Worm (Caenorhabditis elegans) whole organism, mixed stage, embryonic: ENCODE measurements around the gene C25D7.10.

Experiments used
- M03D4.4 ChIP-seq: sonication (generic microtip); optimal IDR thresholded peaks from 2 replicates; lab custom pipeline; 2017; ENCODE audit warnings: mild to moderate bottlenecking, missing genetic modification characterization, missing compliant biosample characterization
- bed-3 ChIP-seq: fragments of 200-800 bp; sonication (Bioruptor generic); optimal IDR thresholded peaks from 3 replicates; lab custom pipeline; 2018; ENCODE audit warnings: mild to moderate bottlenecking, missing genetic modification characterization, moderate library complexity, missing compliant biosample characterization
- blmp-1 ChIP-seq: fragments of 150-350 bp; optimal IDR thresholded peaks from 2 replicates; lab custom pipeline; 2014; ENCODE audit warnings: missing biosample characterization, missing genetic modification characterization
- ceh-39 ChIP-seq: fragments of 150-350 bp; optimal IDR thresholded peaks from 2 replicates; lab custom pipeline; 2014; ENCODE audit warnings: missing biosample characterization, missing genetic modification characterization
- ceh-43 ChIP-seq: fragments of 200-800 bp; sonication (Bioruptor generic); optimal IDR thresholded peaks from 2 replicates; lab custom pipeline; 2018; ENCODE audit warnings: mild to moderate bottlenecking, missing genetic modification characterization, moderate library complexity, missing compliant biosample characterization
- ceh-83 ChIP-seq: fragments of 200-800 bp; sonication (Bioruptor generic); optimal IDR thresholded peaks from 2 replicates; lab custom pipeline; 2018; ENCODE audit warnings: mild to moderate bottlenecking, missing genetic modification characterization, missing compliant biosample characterization
- ces-1 ChIP-seq: fragments of 150-350 bp; optimal IDR thresholded peaks from 2 replicates; lab custom pipeline; 2014; ENCODE audit warnings: missing biosample characterization, missing genetic modification reagents, missing genetic modification characterization
- cnd-1 ChIP-seq: fragments of 200-800 bp; sonication (Bioruptor generic); optimal IDR thresholded peaks from 2 replicates; lab custom pipeline; 2018; ENCODE audit warnings: mild to moderate bottlenecking, missing genetic modification characterization, missing compliant biosample characterization
- drap-1 ChIP-seq: fragments of 200-800 bp; sonication (Bioruptor generic); optimal IDR thresholded peaks from 3 replicates; lab custom pipeline; 2018; ENCODE audit warnings: mild to moderate bottlenecking, missing genetic modification characterization, missing compliant biosample characterization
- elt-1 ChIP-seq: sonication (generic microtip); optimal IDR thresholded peaks from 2 replicates; lab custom pipeline; 2017; ENCODE audit warnings: missing genetic modification characterization, mild to moderate bottlenecking, missing compliant biosample characterization, antibody characterized with exemption, moderate library complexity, borderline replicate concordance; ENCODE audit not compliant: insufficient read depth
- elt-3 ChIP-seq: fragments of 150-350 bp; optimal IDR thresholded peaks from 2 replicates; lab custom pipeline; 2014; ENCODE audit warnings: missing biosample characterization, missing genetic modification characterization
- flh-1 ChIP-seq: fragments of 200-800 bp; sonication (Bioruptor generic); optimal IDR thresholded peaks from 2 replicates; lab custom pipeline; 2018; ENCODE audit warnings: mild to moderate bottlenecking, missing genetic modification characterization, moderate library complexity, missing compliant biosample characterization
- ham-2 ChIP-seq: fragments of 200-800 bp; sonication (Bioruptor generic); optimal IDR thresholded peaks from 2 replicates; lab custom pipeline; 2018; ENCODE audit warnings: mild to moderate bottlenecking, missing genetic modification characterization, missing compliant biosample characterization
- hlh-1 ChIP-seq: fragments of 150-350 bp; optimal IDR thresholded peaks from 2 replicates; lab custom pipeline; 2014; ENCODE audit warnings: missing biosample characterization, missing genetic modification reagents, missing genetic modification characterization
- lin-13 ChIP-seq: fragments of 150-350 bp; optimal IDR thresholded peaks from 2 replicates; lab custom pipeline; 2014; ENCODE audit warnings: missing biosample characterization, missing genetic modification characterization
- lin-32 ChIP-seq: fragments of 200-800 bp; sonication (Bioruptor generic); optimal IDR thresholded peaks from 2 replicates; lab custom pipeline; 2018; ENCODE audit warnings: mild to moderate bottlenecking, missing genetic modification characterization, missing compliant biosample characterization
- lsy-2 ChIP-seq: fragments of 150-350 bp; optimal IDR thresholded peaks from 2 replicates; lab custom pipeline; 2014; ENCODE audit warnings: missing biosample characterization, missing genetic modification characterization
- mab-5 ChIP-seq: fragments of 150-350 bp; optimal IDR thresholded peaks from 2 replicates; lab custom pipeline; 2014; ENCODE audit warnings: missing biosample characterization, missing genetic modification characterization
- mep-1 ChIP-seq: fragments of 150-350 bp; optimal IDR thresholded peaks from 2 replicates; lab custom pipeline; 2017; ENCODE audit warnings: missing biosample characterization, missing genetic modification reagents, missing genetic modification characterization, inconsistent platforms
- mls-2 ChIP-seq: sonication (generic microtip); optimal IDR thresholded peaks from 2 replicates; lab custom pipeline; 2016; ENCODE audit warnings: mild to moderate bottlenecking, missing genetic modification characterization, moderate library complexity, missing compliant biosample characterization
- nhr-12 ChIP-seq: fragments of 150-350 bp; optimal IDR thresholded peaks from 2 replicates; lab custom pipeline; 2014; ENCODE audit warnings: missing biosample characterization, missing genetic modification characterization
- nhr-2 ChIP-seq: fragments of 150-350 bp; optimal IDR thresholded peaks from 2 replicates; lab custom pipeline; 2014; ENCODE audit warnings: missing biosample characterization, missing genetic modification characterization
- nhr-237 ChIP-seq: fragments of 150-350 bp; optimal IDR thresholded peaks from 2 replicates; lab custom pipeline; 2014; ENCODE audit warnings: missing biosample characterization, missing genetic modification characterization
- nhr-28 ChIP-seq: fragments of 150-350 bp; optimal IDR thresholded peaks from 2 replicates; lab custom pipeline; 2014; ENCODE audit warnings: missing biosample characterization, missing genetic modification characterization
- nhr-76 ChIP-seq: sonication (generic microtip); optimal IDR thresholded peaks from 2 replicates; lab custom pipeline; 2017; ENCODE audit warnings: missing biosample characterization, missing genetic modification characterization
- pha-4 ChIP-seq: fragments of 150-350 bp; optimal IDR thresholded peaks from 2 replicates; lab custom pipeline; 2018; ENCODE audit warnings: missing biosample characterization, missing genetic modification reagents, missing genetic modification characterization
- sem-2 ChIP-seq: fragments of 200-800 bp; sonication (Bioruptor generic); optimal IDR thresholded peaks from 2 replicates; lab custom pipeline; 2018; ENCODE audit warnings: mild to moderate bottlenecking, missing genetic modification characterization, missing compliant biosample characterization
- snpc-4 ChIP-seq: fragments of 150-350 bp; optimal IDR thresholded peaks from 2 replicates; lab custom pipeline; 2014; ENCODE audit warnings: missing biosample characterization, missing genetic modification characterization
- sptf-1 ChIP-seq: sonication (generic microtip); optimal IDR thresholded peaks from 2 replicates; lab custom pipeline; 2017; ENCODE audit warnings: mild to moderate bottlenecking, missing genetic modification characterization, moderate library complexity, missing compliant biosample characterization
- tbx-8 ChIP-seq: fragments of 200-800 bp; sonication (Bioruptor generic); optimal IDR thresholded peaks from 2 replicates; lab custom pipeline; 2018; ENCODE audit warnings: mild to moderate bottlenecking, missing genetic modification characterization, moderate library complexity, missing compliant biosample characterization
- unc-120 ChIP-seq: sonication (generic microtip); optimal IDR thresholded peaks from 2 replicates; lab custom pipeline; 2017; ENCODE audit warnings: missing genetic modification characterization, missing compliant biosample characterization; ENCODE audit not compliant: poor library complexity, severe bottlenecking
- unc-39 ChIP-seq: fragments of 150-350 bp; optimal IDR thresholded peaks from 2 replicates; lab custom pipeline; 2014; ENCODE audit warnings: missing biosample characterization, missing genetic modification characterization
- unc-62 ChIP-seq: fragments of 150-350 bp; optimal IDR thresholded peaks from 2 replicates; lab custom pipeline; 2014; ENCODE audit warnings: missing biosample characterization, missing genetic modification reagents, missing genetic modification characterization
- zip-8 ChIP-seq: fragments of 150-350 bp; optimal IDR thresholded peaks from 2 replicates; lab custom pipeline; 2014; ENCODE audit warnings: missing biosample characterization, missing genetic modification characterization
- ztf-11 ChIP-seq: fragments of 150-350 bp; optimal IDR thresholded peaks from 2 replicates; lab custom pipeline; 2014; ENCODE audit warnings: missing biosample characterization, missing genetic modification characterization

C25D7.10 gene

ce11 chrV:15072738-15073137 lies 5.5 kb downstream of the C25D7.10 start:
- TF ChIP-seq mep-1: no peak
- TF ChIP-seq drap-1 (GFP tag; lab: Kevin White, UChicago): peak; percentile 70
- no peak for TF ChIP-seq lin-32 (GFP tag; lab: Kevin White, UChicago)
- peak; percentile 36 for TF ChIP-seq elt-1
- no peak for TF ChIP-seq flh-1 (GFP tag; lab: Kevin White, UChicago)
- TF ChIP-seq ces-1 (GFP tag; lab: Kevin White, UChicago): peak; percentile 95
- no peak for TF ChIP-seq mls-2 (tag; lab: Kevin White, UChicago)

ce11 chrV:15074907-15075306 lies 7.6 kb downstream of the C25D7.10 start:
- TF ChIP-seq nhr-12 (tag; lab: Kevin White, UChicago) (no peak), ces-1 (GFP tag; lab: Kevin White, UChicago) (peak; percentile 60), M03D4.4 (tag; lab: Kevin White, UChicago) (no peak)

ce11 chrV:15078560-15078959 lies 11.3 kb downstream of the C25D7.10 start:
- TF ChIP-seq flh-1 (GFP tag; lab: Kevin White, UChicago) (no peak), mep-1 (no peak), mab-5 (peak; percentile 16), unc-62 (GFP tag; lab: Kevin White, UChicago) (peak; percentile 82), hlh-1 (no peak), ceh-39 (tag; lab: Kevin White, UChicago) (no peak), pha-4 (tag; lab: Kevin White, UChicago) (no peak), bed-3 (GFP tag; lab: Kevin White, UChicago) (no peak), lin-32 (GFP tag; lab: Kevin White, UChicago) (no peak), cnd-1 (no peak), unc-120 (tag; lab: Kevin White, UChicago) (peak; percentile 19), elt-1 (no peak), ham-2 (GFP tag; lab: Kevin White, UChicago) (no peak)
- TF ChIP-seq, all 35 proteins: peak for 3

ce11 chrV:15082291-15082690 lies 15.0 kb downstream of the C25D7.10 start, which contains the start of the genes C01G10.10 and C01G10.9:
C01G10.10 (minus strand) TSS chrV:15082441.
C01G10.9 (plus strand) TSS chrV:15082530.
- TF ChIP-seq ces-1 (GFP tag; lab: Kevin White, UChicago) (peak; percentile 8), cnd-1 (peak; percentile 3), drap-1 (GFP tag; lab: Kevin White, UChicago) (peak; percentile 37), elt-3 (tag; lab: Kevin White, UChicago) (no peak), lsy-2 (tag; lab: Kevin White, UChicago) (peak; percentile 41)
- TF ChIP-seq, all 35 proteins: peak for 4

- TF ChIP-seq lin-13 (no peak), unc-62 (GFP tag; lab: Kevin White, UChicago) (no peak), blmp-1 (no peak), elt-3 (tag; lab: Kevin White, UChicago) (no peak), cnd-1 (no peak), sptf-1 (no peak)
- TF ChIP-seq, all 35 proteins: peak for 0
Observed at ce11 chrV:15083659-15084058, 16.4 kb downstream of the C25D7.10 start.

- TF ChIP-seq nhr-28: no peak
- TF ChIP-seq zip-8 (tag; lab: Kevin White, UChicago): no peak
- peak; percentile 70 for TF ChIP-seq drap-1 (GFP tag; lab: Kevin White, UChicago)
- no peak for TF ChIP-seq elt-1
- TF ChIP-seq unc-120 (tag; lab: Kevin White, UChicago): no peak
- peak; percentile 2 for TF ChIP-seq hlh-1
- TF ChIP-seq sem-2 (GFP tag; lab: Kevin White, UChicago): no peak
- TF ChIP-seq unc-62 (GFP tag; lab: Kevin White, UChicago): no peak
- TF ChIP-seq sptf-1: peak; percentile 70
- peak; percentile 44 for TF ChIP-seq lin-13
- no peak for TF ChIP-seq cnd-1
- TF ChIP-seq blmp-1: no peak
- no peak for TF ChIP-seq nhr-12 (tag; lab: Kevin White, UChicago)
- TF ChIP-seq unc-39 (tag; lab: Kevin White, UChicago): no peak
- no peak for TF ChIP-seq ztf-11 (tag; lab: Kevin White, UChicago)
- TF ChIP-seq flh-1 (GFP tag; lab: Kevin White, UChicago): no peak
- TF ChIP-seq ces-1 (GFP tag; lab: Kevin White, UChicago): peak; percentile 97
- TF ChIP-seq ceh-39 (tag; lab: Kevin White, UChicago): peak; percentile 73
- TF ChIP-seq ham-2 (GFP tag; lab: Kevin White, UChicago): no peak
- TF ChIP-seq M03D4.4 (tag; lab: Kevin White, UChicago): peak; percentile 44
- TF ChIP-seq pha-4 (tag; lab: Kevin White, UChicago): peak; percentile 46
- peak; percentile 87 for TF ChIP-seq mep-1
- no peak for TF ChIP-seq elt-3 (tag; lab: Kevin White, UChicago)
- TF ChIP-seq ceh-43 (GFP tag; lab: Kevin White, UChicago): peak; percentile 70
- TF ChIP-seq tbx-8 (GFP tag; lab: Kevin White, UChicago): no peak
- no peak for TF ChIP-seq ceh-83 (GFP tag; lab: Kevin White, UChicago)
- TF ChIP-seq bed-3 (GFP tag; lab: Kevin White, UChicago): no peak
- no peak for TF ChIP-seq snpc-4 (tag; lab: Kevin White, UChicago)
- TF ChIP-seq mls-2 (tag; lab: Kevin White, UChicago): peak; percentile 39
- TF ChIP-seq nhr-2: no peak
- no peak for TF ChIP-seq nhr-76 (tag; lab: Kevin White, UChicago)
- peak; percentile 90 for TF ChIP-seq nhr-237 (tag; lab: Kevin White, UChicago)
- TF ChIP-seq mab-5: peak; percentile 61
- TF ChIP-seq lsy-2 (tag; lab: Kevin White, UChicago): peak; percentile 73
- TF ChIP-seq lin-32 (GFP tag; lab: Kevin White, UChicago): peak; percentile 56
Observed at ce11 chrV:15085335-15085800, 18.1 kb downstream of the C25D7.10 start, which contains the start of the genes ahsa-1 and C01G10.7. ahsa-1 (minus strand) TSS chrV:15085385. C01G10.7 (plus strand) TSS chrV:15085747.
